Worm (Caenorhabditis elegans): Measurements from ENCODE around the gene dhps-1.
A peak's percentile ranks its signal among the peaks of the same experiment; 100 is the strongest.

Gene dhps-1

ce11 chrII:12036516-12036915 lies 43.7 kb downstream of the dhps-1 start, which contains the start of gene cyn-16:
Gene cyn-16, minus strand, starts transcription at chrII:12036742.
- TF ChIP-seq dmd-4 (tag; optimal IDR thresholded peaks at IDR 0.05) (no peak), ama-1 (optimal IDR thresholded peaks at IDR 0.05) (peak; percentile 13)

ce11 chrII:12039039-12039438 lies 46.2 kb downstream of the dhps-1 start, which contains the start of gene tpi-1:
Gene tpi-1, minus strand, starts transcription at chrII:12039139.
- TF ChIP-seq C34F6.9 (tag; optimal IDR thresholded peaks at IDR 0.05) (no peak), ceh-16 (tag; optimal IDR thresholded peaks at IDR 0.05) (no peak), nhr-10 (tag; optimal IDR thresholded peaks at IDR 0.05) (no peak), dmd-4 (tag; optimal IDR thresholded peaks at IDR 0.05) (no peak), R02D3.7 (tag; optimal IDR thresholded peaks at IDR 0.05) (no peak)

- TF ChIP-seq ztf-1 (GFP tag; conservative IDR thresholded peaks at IDR 0.05) (no peak), lin-11 (tag; optimal IDR thresholded peaks at IDR 0.05) (no peak), lsy-2 (tag; optimal IDR thresholded peaks at IDR 0.05) (peak in 1 of 2 experiments; percentile 72), ztf-11 (tag; optimal IDR thresholded peaks at IDR 0.05) (no peak), dmd-4 (tag; optimal IDR thresholded peaks at IDR 0.05) (no peak), ztf-4 (tag; optimal IDR thresholded peaks at IDR 0.05) (no peak), fos-1 (tag; optimal IDR thresholded peaks at IDR 0.05) (peak; percentile 68), nhr-6 (tag; optimal IDR thresholded peaks at IDR 0.05) (no peak), sma-9 (GFP tag; optimal IDR thresholded peaks at IDR 0.05) (peak; percentile 58), sma-9 (tag; optimal IDR thresholded peaks at IDR 0.05) (no peak), C34F6.9 (tag; optimal IDR thresholded peaks at IDR 0.05) (peak; percentile 78), zag-1 (tag; optimal IDR thresholded peaks at IDR 0.05) (peak; percentile 6), R02D3.7 (tag; optimal IDR thresholded peaks at IDR 0.05) (no peak), mdl-1 (tag; optimal IDR thresholded peaks at IDR 0.05) (no peak), nhr-21 (tag; optimal IDR thresholded peaks at IDR 0.05) (no peak), alr-1 (tag; optimal IDR thresholded peaks at IDR 0.05) (no peak), snpc-4 (tag; optimal IDR thresholded peaks at IDR 0.05) (no peak), ceh-82 (tag; optimal IDR thresholded peaks at IDR 0.05) (no peak), lin-39 (tag; optimal IDR thresholded peaks at IDR 0.05) (no peak), ceh-16 (tag; optimal IDR thresholded peaks at IDR 0.05) (no peak), gmeb-1 (tag; optimal IDR thresholded peaks at IDR 0.05) (peak; percentile 37), nhr-237 (tag; optimal IDR thresholded peaks at IDR 0.05) (no peak), ama-1 (optimal IDR thresholded peaks at IDR 0.05) (peak; percentile 88), nhr-77 (tag; optimal IDR thresholded peaks at IDR 0.05) (no peak), unc-55 (GFP tag; optimal IDR thresholded peaks at IDR 0.05) (peak; percentile 61), nhr-129 (tag; optimal IDR thresholded peaks at IDR 0.05) (peak; percentile 87), sem-4 (tag; optimal IDR thresholded peaks at IDR 0.05) (peak; percentile 25), egl-27 (tag; optimal IDR thresholded peaks at IDR 0.05) (no peak), crh-2 (tag; optimal IDR thresholded peaks at IDR 0.05) (peak; percentile 73), F13H6.1 (tag; optimal IDR thresholded peaks at IDR 0.05) (peak; percentile 52), lin-13 (GFP tag; optimal IDR thresholded peaks at IDR 0.05) (peak; percentile 52), unc-39 (tag; optimal IDR thresholded peaks at IDR 0.05) (no peak), sma-3 (GFP tag; optimal IDR thresholded peaks at IDR 0.05) (peak; percentile 28), nhr-23 (tag; optimal IDR thresholded peaks at IDR 0.05) (no peak), skn-1 (tag; optimal IDR thresholded peaks at IDR 0.05) (no peak), elt-1 (tag; optimal IDR thresholded peaks at IDR 0.05) (no peak)
Measured at ce11 chrII:12040167-12040566, 47.4 kb downstream of the dhps-1 start.

- TF ChIP-seq nhr-21 (tag; optimal IDR thresholded peaks at IDR 0.05), result no peak
- TF ChIP-seq sma-3 (GFP tag; optimal IDR thresholded peaks at IDR 0.05), result no peak
- no peak for TF ChIP-seq R02D3.7 (tag; optimal IDR thresholded peaks at IDR 0.05)
- TF ChIP-seq mbf-1 (tag; optimal IDR thresholded peaks at IDR 0.05), result no peak
- TF ChIP-seq ztf-4 (tag; optimal IDR thresholded peaks at IDR 0.05), result no peak
- TF ChIP-seq F13H6.1 (tag; optimal IDR thresholded peaks at IDR 0.05), result no peak
- TF ChIP-seq ztf-11 (tag; optimal IDR thresholded peaks at IDR 0.05), result no peak
- no peak for TF ChIP-seq skn-1 (tag; optimal IDR thresholded peaks at IDR 0.05)
- TF ChIP-seq alr-1 (tag; optimal IDR thresholded peaks at IDR 0.05), result no peak
- TF ChIP-seq nhr-25 (tag; optimal IDR thresholded peaks at IDR 0.05), result no peak
- no peak for TF ChIP-seq crh-2 (tag; optimal IDR thresholded peaks at IDR 0.05)
- TF ChIP-seq dmd-4 (tag; optimal IDR thresholded peaks at IDR 0.05), result no peak
Measured at ce11 chrII:12041116-12041515, 48.3 kb downstream of the dhps-1 start.

All from whole organism, L2 larva.